Worm (Caenorhabditis elegans): ENCODE data around the gene Y66D12A.1.

- TF ChIP-seq eyg-1 (tag; optimal IDR thresholded peaks at IDR 0.05) (no peak), dmd-4 (tag; optimal IDR thresholded peaks at IDR 0.05; ENCODE audit: borderline replicate concordance) (no peak), madf-2 (tag; optimal IDR thresholded peaks at IDR 0.05) (no peak), ceh-34 (tag; optimal IDR thresholded peaks at IDR 0.05) (no peak), pha-4 (tag; optimal IDR thresholded peaks at IDR 0.05) (no peak), fax-1 (tag; optimal IDR thresholded peaks at IDR 0.05) (no peak), nhr-11 (tag; optimal IDR thresholded peaks at IDR 0.05) (no peak), lin-11 (tag; optimal IDR thresholded peaks at IDR 0.05) (no peak), nfya-1 (tag; optimal IDR thresholded peaks at IDR 0.05) (no peak), unc-55 (GFP tag; optimal IDR thresholded peaks at IDR 0.05) (no peak), fkh-10 (GFP tag; optimal IDR thresholded peaks at IDR 0.05) (no peak), ceh-14 (tag; optimal IDR thresholded peaks at IDR 0.05) (no peak)
Observed at ce11 chrIII:11641347-11641746, 33.4 kb downstream of the Y66D12A.1 start.
